Fruit fly (Drosophila melanogaster) whole organism, wandering third instar larva: ENCODE data around the gene CG42354.

Experiments
- Hnf4 ChIP-seq: fragments of 200-800 bp; sonication (Bioruptor generic); optimal IDR thresholded peaks from 2 replicates; lab custom pipeline; 2016; ENCODE audit warnings: missing biosample characterization, mild to moderate bottlenecking, missing genetic modification characterization
- Jra ChIP-seq: sonication (Bioruptor generic); optimal IDR thresholded peaks from 2 replicates; lab custom pipeline; 2016; ENCODE audit warnings: missing biosample characterization, missing genetic modification characterization
- brk ChIP-seq: fragments of 200-800 bp; sonication (Bioruptor generic); optimal IDR thresholded peaks from 2 replicates; lab custom pipeline; 2016; ENCODE audit warnings: missing biosample characterization, mild to moderate bottlenecking, missing genetic modification characterization
- fru ChIP-seq: fragments of 200-800 bp; sonication (Bioruptor generic); optimal IDR thresholded peaks from 3 replicates; lab custom pipeline; 2016; ENCODE audit warnings: missing biosample characterization, mild to moderate bottlenecking, missing genetic modification characterization
- pan ChIP-seq: fragments of >200 bp; optimal IDR thresholded peaks from 2 replicates; lab custom pipeline; 2017
- sage ChIP-seq: fragments of 200-800 bp; sonication (Bioruptor generic); optimal IDR thresholded peaks from 2 replicates; lab custom pipeline; 2016; ENCODE audit warnings: missing biosample characterization, mild to moderate bottlenecking, missing genetic modification characterization

DNA sequence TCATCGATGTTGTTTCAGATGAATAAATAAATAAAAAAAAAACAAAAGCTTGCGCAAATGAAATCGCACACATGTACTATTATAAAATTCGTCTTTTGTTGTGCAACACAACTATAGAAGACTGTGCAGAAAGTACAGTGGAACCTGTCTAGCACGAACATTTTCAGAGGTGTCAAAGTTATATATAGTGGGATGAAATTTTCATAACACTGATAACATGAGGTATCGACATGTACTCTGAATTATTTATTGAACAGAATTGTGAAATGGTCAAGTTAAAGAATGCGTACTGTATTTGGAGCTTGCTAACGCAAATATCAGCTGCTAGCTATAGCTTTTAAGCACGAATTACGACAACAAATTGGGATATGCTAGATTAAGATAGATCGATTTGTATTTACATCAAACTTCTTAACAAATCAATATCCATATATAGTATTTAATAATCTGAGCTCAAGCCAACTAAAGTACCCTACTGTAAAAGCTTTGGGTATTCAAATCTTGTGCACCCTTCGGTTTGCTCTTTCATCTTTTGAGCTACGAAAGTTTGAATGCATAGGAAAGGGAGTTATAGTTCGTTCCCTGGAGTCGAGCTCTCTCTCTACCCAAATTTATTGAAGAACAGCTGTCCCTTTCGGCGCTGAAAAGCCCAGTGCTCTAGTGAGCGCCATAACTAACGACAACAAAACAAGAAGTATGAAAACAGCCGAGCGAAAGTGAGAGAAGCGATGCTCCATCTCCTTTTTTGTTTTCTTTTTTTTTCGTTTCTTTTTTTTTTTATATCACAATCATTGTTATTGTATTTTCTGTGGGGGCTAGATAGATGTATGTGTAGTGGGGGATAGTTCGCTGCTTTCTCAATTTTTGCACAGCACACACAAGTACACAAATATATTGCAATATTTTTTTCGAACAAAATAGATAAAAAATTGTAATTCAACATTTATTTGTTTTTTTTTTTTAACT, 14.3 kb downstream of the CG42354 start:
- TF ChIP-seq fru (GFP tag; lab: Kevin White, UChicago) (peak; percentile 76), Jra (peak; percentile 41), pan (no peak), sage (GFP tag; lab: Kevin White, UChicago) (peak; percentile 57), brk (GFP tag; lab: Kevin White, UChicago) (peak; percentile 54), Hnf4 (GFP tag; lab: Kevin White, UChicago) (peak; percentile 80)
